Fruit fly (Drosophila melanogaster): ENCODE measurements around the gene CG7691.

Gene CG7691

DNA sequence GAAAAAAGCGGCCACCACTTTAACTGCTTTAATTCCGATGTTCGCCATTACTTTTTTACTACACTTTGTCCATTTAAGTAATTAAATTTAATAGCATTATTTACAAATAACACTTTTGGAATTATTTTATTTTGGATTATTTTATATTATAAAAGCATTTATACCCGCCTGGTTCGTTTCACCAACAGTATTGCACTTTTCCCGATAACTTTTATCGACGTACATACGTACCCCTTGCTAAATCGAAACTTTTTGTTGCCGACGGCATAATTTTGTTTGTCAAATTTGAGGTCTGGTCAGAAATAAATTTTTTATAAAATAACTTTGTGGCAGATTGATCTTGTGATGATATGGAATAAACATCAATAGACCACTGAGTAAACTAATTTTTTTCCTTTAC is at the start of gene CG7691:
TSS of gene CG7691 (plus strand) at position 301 of the 400 bp plus-strand sequence.
- TF ChIP-seq CG5204 (GFP tag; optimal IDR thresholded peaks at IDR 0.05) (no peak), tj (GFP tag; optimal IDR thresholded peaks at IDR 0.05) (no peak), toe (GFP tag; optimal IDR thresholded peaks at IDR 0.05) (no peak), ovo (GFP tag; optimal IDR thresholded peaks at IDR 0.05) (no peak)

- TF ChIP-seq toe (GFP tag; optimal IDR thresholded peaks at IDR 0.05) (no peak), Clk (GFP tag; optimal IDR thresholded peaks at IDR 0.05) (no peak), CG5204 (GFP tag; optimal IDR thresholded peaks at IDR 0.05) (no peak), cic (GFP tag; optimal IDR thresholded peaks at IDR 0.05) (no peak), CG1620 (GFP tag; optimal IDR thresholded peaks at IDR 0.05) (no peak), CG7101 (tag; optimal IDR thresholded peaks at IDR 0.05) (no peak), cnc (optimal IDR thresholded peaks at IDR 0.05) (no peak), CG7045 (GFP tag; optimal IDR thresholded peaks at IDR 0.05) (no peak), pad (GFP tag; optimal IDR thresholded peaks at IDR 0.05) (no peak), ovo (GFP tag; optimal IDR thresholded peaks at IDR 0.05) (no peak), Mnt (GFP tag; optimal IDR thresholded peaks at IDR 0.05) (no peak), CG12768 (GFP tag; optimal IDR thresholded peaks at IDR 0.05) (no peak), CG14711 (tag; optimal IDR thresholded peaks at IDR 0.05) (no peak), kay (GFP tag; ENCODE audit: borderline replicate concordance) (no peak), CG33017 (tag; optimal IDR thresholded peaks at IDR 0.05) (no peak), Crg-1 (GFP tag; optimal IDR thresholded peaks at IDR 0.05) (no peak)
Observed at dm6 chr3R:18515010-18515409, 44.7 kb upstream of the CG7691 start.

DNA sequence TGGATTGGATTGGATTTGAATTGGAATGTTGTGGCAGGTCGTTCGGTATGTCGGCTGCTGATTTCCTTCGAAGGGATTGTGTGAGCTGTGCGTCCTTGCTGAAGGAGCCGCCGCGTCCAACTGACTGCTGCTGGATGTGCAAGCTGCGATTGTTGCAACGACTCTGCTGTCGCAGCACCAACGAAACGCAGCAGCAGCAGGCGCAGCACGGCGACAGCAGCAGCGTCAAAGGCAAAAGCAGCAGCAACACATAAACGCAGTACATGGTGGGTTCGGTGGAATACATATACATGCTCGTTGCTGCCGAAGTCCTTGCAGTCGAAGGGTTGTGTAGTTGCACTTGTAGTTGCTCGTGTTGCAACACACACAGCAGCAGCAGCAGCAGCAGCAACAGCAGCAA is 14.2 kb upstream of the CG7691 start, which contains the start of gene fru:
TSS of gene fru (minus strand) at position 101 of the 400 bp plus-strand sequence.
- no peak for TF ChIP-seq kay (GFP tag; ENCODE audit: borderline replicate concordance)
- TF ChIP-seq CG1620 (GFP tag; optimal IDR thresholded peaks at IDR 0.05): no peak
- no peak for TF ChIP-seq toe (GFP tag; optimal IDR thresholded peaks at IDR 0.05)
- TF ChIP-seq Crg-1 (GFP tag; optimal IDR thresholded peaks at IDR 0.05): no peak
- TF ChIP-seq tj (GFP tag; optimal IDR thresholded peaks at IDR 0.05): no peak
- no peak for TF ChIP-seq CG33017 (tag; optimal IDR thresholded peaks at IDR 0.05)
- TF ChIP-seq CG14711 (tag; optimal IDR thresholded peaks at IDR 0.05): no peak
- TF ChIP-seq CG7045 (GFP tag; optimal IDR thresholded peaks at IDR 0.05): no peak
- no peak for TF ChIP-seq CG7101 (tag; optimal IDR thresholded peaks at IDR 0.05)
- TF ChIP-seq CG11617 (GFP tag; optimal IDR thresholded peaks at IDR 0.05): no peak
- no peak for TF ChIP-seq CG12768 (GFP tag; optimal IDR thresholded peaks at IDR 0.05)
- TF ChIP-seq Hr96 (GFP tag; optimal IDR thresholded peaks at IDR 0.05): no peak
- no peak for TF ChIP-seq Mnt (GFP tag; optimal IDR thresholded peaks at IDR 0.05)
- no peak for TF ChIP-seq cnc (optimal IDR thresholded peaks at IDR 0.05)
- TF ChIP-seq Clk (GFP tag; optimal IDR thresholded peaks at IDR 0.05): no peak
- TF ChIP-seq bab1 (GFP tag; optimal IDR thresholded peaks at IDR 0.05): no peak

DNA sequence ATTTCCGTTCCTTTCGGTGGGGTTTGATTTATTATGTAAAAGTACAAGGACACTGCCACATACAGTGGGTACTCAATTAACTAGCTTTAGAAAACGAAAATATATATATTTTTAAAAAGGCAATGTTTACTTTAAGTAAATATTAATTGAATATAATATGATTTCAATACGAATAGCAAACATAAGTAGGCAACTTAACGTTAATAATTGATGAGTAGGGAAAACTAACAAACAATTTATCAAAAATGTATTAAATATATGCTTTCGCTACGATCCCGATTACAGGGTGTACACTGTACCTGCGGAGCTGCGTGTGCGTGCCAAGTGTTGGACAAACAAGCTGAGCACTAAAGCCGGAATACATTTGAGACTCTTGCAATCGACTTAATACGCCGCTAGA is 13.5 kb upstream of the CG7691 start:
- peak; percentile 39 for TF ChIP-seq CG14711 (tag; optimal IDR thresholded peaks at IDR 0.05)
- TF ChIP-seq CG7045 (GFP tag; optimal IDR thresholded peaks at IDR 0.05): peak; percentile 75
- no peak for TF ChIP-seq CG1620 (GFP tag; optimal IDR thresholded peaks at IDR 0.05)
- TF ChIP-seq toe (GFP tag; optimal IDR thresholded peaks at IDR 0.05): peak; percentile 23
- no peak for TF ChIP-seq Mnt (GFP tag; optimal IDR thresholded peaks at IDR 0.05)
- no peak for TF ChIP-seq cic (GFP tag; optimal IDR thresholded peaks at IDR 0.05)
- no peak for TF ChIP-seq bab1 (GFP tag; optimal IDR thresholded peaks at IDR 0.05)
- peak; percentile 53 for TF ChIP-seq CG7101 (tag; optimal IDR thresholded peaks at IDR 0.05)
- peak; percentile 60 for TF ChIP-seq Clk (GFP tag; optimal IDR thresholded peaks at IDR 0.05)
- peak; percentile 83 for TF ChIP-seq CG33017 (tag; optimal IDR thresholded peaks at IDR 0.05)
- TF ChIP-seq Crg-1 (GFP tag; optimal IDR thresholded peaks at IDR 0.05): no peak
- TF ChIP-seq tj (GFP tag; optimal IDR thresholded peaks at IDR 0.05): no peak
- peak; percentile 28 for TF ChIP-seq CG5204 (GFP tag; optimal IDR thresholded peaks at IDR 0.05)
- peak; percentile 22 for TF ChIP-seq CG11617 (GFP tag; optimal IDR thresholded peaks at IDR 0.05)
- TF ChIP-seq CG12768 (GFP tag; optimal IDR thresholded peaks at IDR 0.05): peak; percentile 53
- TF ChIP-seq cnc (optimal IDR thresholded peaks at IDR 0.05): no peak
- TF ChIP-seq pad (GFP tag; optimal IDR thresholded peaks at IDR 0.05): no peak
- no peak for TF ChIP-seq ovo (GFP tag; optimal IDR thresholded peaks at IDR 0.05)
- no peak for TF ChIP-seq Hr96 (GFP tag; optimal IDR thresholded peaks at IDR 0.05)
- TF ChIP-seq kay (GFP tag; ENCODE audit: borderline replicate concordance): no peak

- no peak for TF ChIP-seq Mnt (GFP tag; optimal IDR thresholded peaks at IDR 0.05)
- TF ChIP-seq bab1 (GFP tag; optimal IDR thresholded peaks at IDR 0.05): no peak
- no peak for TF ChIP-seq CG14711 (tag; optimal IDR thresholded peaks at IDR 0.05)
- peak; percentile 79 for TF ChIP-seq pad (GFP tag; optimal IDR thresholded peaks at IDR 0.05)
Observed at dm6 chr3R:18546972-18547371, 12.7 kb upstream of the CG7691 start.

DNA sequence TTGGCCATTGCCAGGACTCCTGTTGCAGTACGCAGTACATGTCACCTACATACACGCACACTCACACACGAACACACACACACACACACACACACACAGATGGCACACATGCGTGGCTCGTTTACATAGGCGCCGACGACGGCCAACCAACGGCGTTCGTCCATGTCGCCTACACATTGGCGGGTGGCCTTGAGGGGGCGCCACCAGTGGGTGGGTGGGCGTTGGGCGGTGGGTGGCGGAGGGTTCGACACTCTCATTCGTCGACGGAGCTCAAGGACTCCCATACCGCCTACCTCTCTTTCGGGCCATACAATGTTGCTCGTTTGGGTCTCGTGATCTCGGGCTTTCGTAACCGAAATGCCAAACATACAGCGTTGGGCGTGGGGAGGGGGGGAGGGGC is 10.9 kb upstream of the CG7691 start:
- TF ChIP-seq CG5204 (GFP tag; optimal IDR thresholded peaks at IDR 0.05): no peak
- peak; percentile 36 for TF ChIP-seq pad (GFP tag; optimal IDR thresholded peaks at IDR 0.05)

DNA sequence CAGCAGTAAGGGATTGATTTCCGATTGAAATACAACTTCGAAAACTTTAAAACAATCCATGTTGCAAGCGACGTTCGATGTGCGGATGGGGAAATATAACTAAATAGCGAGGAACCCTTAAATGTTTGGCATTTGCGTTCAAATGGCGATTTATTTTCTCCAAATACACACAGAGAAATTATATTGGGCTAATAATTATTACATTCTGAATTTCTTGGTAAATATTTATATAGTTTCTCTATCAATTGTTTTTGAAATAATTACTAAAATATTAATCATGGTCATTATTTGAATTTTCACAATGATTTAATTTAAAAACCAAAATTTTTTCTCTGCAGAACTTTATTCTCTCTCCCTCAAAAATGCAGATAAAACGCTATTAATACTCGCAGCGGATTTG is 5.4 kb downstream of the CG7691 start, which contains the start of the genes CG43210 and hemo:
TSS of gene CG43210 (minus strand) at position 101 of the 400 bp plus-strand sequence.
TSS of gene hemo (minus strand) at position 101 of the 400 bp plus-strand sequence.
- TF ChIP-seq CG33017 (tag; optimal IDR thresholded peaks at IDR 0.05): no peak
- TF ChIP-seq CG7101 (tag; optimal IDR thresholded peaks at IDR 0.05): no peak
- no peak for TF ChIP-seq ovo (GFP tag; optimal IDR thresholded peaks at IDR 0.05)
- no peak for TF ChIP-seq CG5204 (GFP tag; optimal IDR thresholded peaks at IDR 0.05)
- no peak for TF ChIP-seq Mnt (GFP tag; optimal IDR thresholded peaks at IDR 0.05)
- TF ChIP-seq Hr96 (GFP tag; optimal IDR thresholded peaks at IDR 0.05): no peak
- no peak for TF ChIP-seq bab1 (GFP tag; optimal IDR thresholded peaks at IDR 0.05)
- no peak for TF ChIP-seq CG12768 (GFP tag; optimal IDR thresholded peaks at IDR 0.05)
- TF ChIP-seq cic (GFP tag; optimal IDR thresholded peaks at IDR 0.05): no peak
- no peak for TF ChIP-seq Crg-1 (GFP tag; optimal IDR thresholded peaks at IDR 0.05)
- TF ChIP-seq CG11617 (GFP tag; optimal IDR thresholded peaks at IDR 0.05): no peak
- no peak for TF ChIP-seq Clk (GFP tag; optimal IDR thresholded peaks at IDR 0.05)
- TF ChIP-seq CG7045 (GFP tag; optimal IDR thresholded peaks at IDR 0.05): no peak
- TF ChIP-seq pad (GFP tag; optimal IDR thresholded peaks at IDR 0.05): no peak
